Worm (Caenorhabditis elegans) whole organism, L4 larva: ENCODE data around the gene R09E10.13.
A peak's percentile ranks its signal among the peaks of the same experiment; 100 is the strongest.

Experiments used
- D1046.2 ChIP-seq: fragments of 200-800 bp; sonication (Bioruptor generic); IDR thresholded peaks from 2 replicates; pipeline ENCODE4 v1.3.6; 2022; ENCODE audit warnings: missing genetic modification characterization, missing compliant biosample characterization
- F26F4.8 ChIP-seq: fragments of 200-800 bp; sonication (Bioruptor generic); conservative IDR thresholded peaks from 2 replicates; pipeline ENCODE4 v1.3.6; 2022; ENCODE audit warnings: missing genetic modification characterization, missing compliant biosample characterization
- R02D3.7 ChIP-seq: fragments of 150-350 bp; sonication (generic microtip); optimal IDR thresholded peaks from 3 replicates; lab custom pipeline; 2014; ENCODE audit warnings: missing biosample characterization, missing genetic modification characterization
- T26A8.4 ChIP-seq: fragments of 200-800 bp; sonication (Bioruptor generic); IDR thresholded peaks from 2 replicates; pipeline ENCODE4 v1.3.6; 2022; ENCODE audit warnings: missing genetic modification characterization, missing compliant biosample characterization
- Y105C5A.15 ChIP-seq: fragments of 200-800 bp; sonication (Bioruptor generic); IDR thresholded peaks from 2 replicates; pipeline ENCODE4 v1.3.6; 2022; ENCODE audit warnings: missing genetic modification characterization, missing compliant biosample characterization
- Y75B8A.6 ChIP-seq: fragments of 200-800 bp; sonication (Bioruptor generic); IDR thresholded peaks from 2 replicates; pipeline ENCODE4 v1.3.6; 2022; ENCODE audit warnings: missing genetic modification reagents, missing genetic modification characterization, missing compliant biosample characterization
- ZK337.2 ChIP-seq: fragments of 200-800 bp; sonication (Bioruptor generic); IDR thresholded peaks from 2 replicates; pipeline ENCODE4 v1.3.6; 2022; ENCODE audit warnings: missing genetic modification reagents, missing genetic modification characterization, missing compliant biosample characterization
- aha-1 ChIP-seq: fragments of 150-350 bp; peaks from one replicate; lab custom pipeline; 2014; ENCODE audit warnings: missing biosample characterization, missing genetic modification characterization
- ceh-28 ChIP-seq: fragments of 150-350 bp; optimal IDR thresholded peaks from 2 replicates; lab custom pipeline; 2014; ENCODE audit warnings: missing biosample characterization, missing genetic modification reagents, missing genetic modification characterization
- ceh-82 ChIP-seq: sonication (generic microtip); optimal IDR thresholded peaks from 2 replicates; lab custom pipeline; 2017; ENCODE audit warnings: missing biosample characterization, missing genetic modification characterization
- ctbp-1 ChIP-seq: fragments of 200-800 bp; sonication (Bioruptor generic); IDR thresholded peaks from 2 replicates; pipeline ENCODE4 v1.3.6; 2022; ENCODE audit warnings: missing genetic modification reagents, missing genetic modification characterization, missing compliant biosample characterization
- daf-19 ChIP-seq: fragments of 200-800 bp; sonication (Bioruptor generic); conservative IDR thresholded peaks from 2 replicates; pipeline ENCODE4 v1.3.6; 2022; ENCODE audit warnings: missing genetic modification characterization, missing compliant biosample characterization
- daf-8 ChIP-seq: fragments of 200-800 bp; sonication (Bioruptor generic); IDR thresholded peaks from 2 replicates; pipeline ENCODE4 v1.3.6; 2022; ENCODE audit warnings: missing genetic modification characterization, missing compliant biosample characterization
- dmd-6 ChIP-seq: fragments of 200-800 bp; sonication (Bioruptor generic); IDR thresholded peaks from 2 replicates; pipeline ENCODE4 v1.3.6; 2022; ENCODE audit warnings: missing genetic modification reagents, missing genetic modification characterization, missing compliant biosample characterization
- dmd-9 ChIP-seq: fragments of 200-800 bp; sonication (Bioruptor generic); IDR thresholded peaks from 2 replicates; pipeline ENCODE4 v1.3.6; 2022; ENCODE audit warnings: missing genetic modification reagents, missing genetic modification characterization, missing compliant biosample characterization
- dpl-1 ChIP-seq: fragments of 150-350 bp; optimal IDR thresholded peaks from 2 replicates; lab custom pipeline; 2014; ENCODE audit warnings: missing biosample characterization, missing genetic modification reagents, missing genetic modification characterization
- duxl-1 ChIP-seq: sonication (generic microtip); optimal IDR thresholded peaks from 2 replicates; lab custom pipeline; 2016; ENCODE audit warnings: mild to moderate bottlenecking, missing genetic modification characterization, moderate library complexity, missing compliant biosample characterization; ENCODE audit not compliant: poor library complexity
- dve-1 ChIP-seq: sonication (generic microtip); optimal IDR thresholded peaks from 2 replicates; lab custom pipeline; 2017; ENCODE audit warnings: antibody characterized with exemption, mild to moderate bottlenecking, missing genetic modification characterization, missing compliant biosample characterization; ENCODE audit not compliant: insufficient read depth
- egl-27 ChIP-seq: sonication (generic microtip); optimal IDR thresholded peaks from 3 replicates; lab custom pipeline; 2017; ENCODE audit warnings: missing biosample characterization, missing genetic modification reagents, missing genetic modification characterization
- egl-43 ChIP-seq: fragments of 200-800 bp; sonication (Bioruptor generic); IDR thresholded peaks from 2 replicates; pipeline ENCODE4 v1.3.6; 2022; ENCODE audit warnings: missing genetic modification reagents, missing genetic modification characterization, missing compliant biosample characterization
- fos-1 ChIP-seq: fragments of 150-350 bp; optimal IDR thresholded peaks from 2 replicates; lab custom pipeline; 2014; ENCODE audit warnings: missing biosample characterization, missing genetic modification characterization
- gei-8 ChIP-seq: fragments of 200-800 bp; sonication (Bioruptor generic); optimal IDR thresholded peaks from 2 replicates; lab custom pipeline; 2018; ENCODE audit warnings: mild to moderate bottlenecking, missing genetic modification characterization, missing compliant biosample characterization
- jun-1 ChIP-seq: fragments of 150-350 bp; optimal IDR thresholded peaks from 2 replicates; lab custom pipeline; 2014; ENCODE audit warnings: missing biosample characterization, missing genetic modification reagents, missing genetic modification characterization
- lim-7 ChIP-seq: fragments of 200-800 bp; sonication (Bioruptor generic); IDR thresholded peaks from 2 replicates; pipeline ENCODE4 v1.3.6; 2022; ENCODE audit warnings: missing genetic modification characterization, missing compliant biosample characterization
- lin-38 ChIP-seq: fragments of 200-800 bp; sonication (Bioruptor generic); IDR thresholded peaks from 2 replicates; pipeline ENCODE4 v1.3.6; 2022; ENCODE audit warnings: missing genetic modification reagents, missing genetic modification characterization, missing compliant biosample characterization
- lir-3 ChIP-seq: sonication (generic microtip); optimal IDR thresholded peaks from 2 replicates; lab custom pipeline; 2016; ENCODE audit warnings: mild to moderate bottlenecking, missing genetic modification characterization, missing compliant biosample characterization
- madf-9 ChIP-seq: fragments of 200-800 bp; sonication (Bioruptor generic); conservative IDR thresholded peaks from 2 replicates; pipeline ENCODE4 v1.3.6; 2022; ENCODE audit warnings: missing genetic modification reagents, missing genetic modification characterization, missing compliant biosample characterization
- mdt-29 ChIP-seq: fragments of 200-800 bp; sonication (Bioruptor generic); IDR thresholded peaks from 2 replicates; pipeline ENCODE4 v1.3.6; 2022; ENCODE audit warnings: missing genetic modification reagents, missing genetic modification characterization, missing compliant biosample characterization
- mes-2 ChIP-seq: sonication (generic microtip); optimal IDR thresholded peaks from 2 replicates; lab custom pipeline; 2016; ENCODE audit warnings: missing genotype, mild to moderate bottlenecking, missing genetic modification characterization, missing compliant biosample characterization; ENCODE audit not compliant: poor library complexity, severe bottlenecking
- mxl-2 ChIP-seq: fragments of 200-800 bp; sonication (Bioruptor generic); conservative IDR thresholded peaks from 2 replicates; pipeline ENCODE4 v1.3.6; 2022; ENCODE audit warnings: missing genetic modification reagents, missing genetic modification characterization, missing compliant biosample characterization
- nhr-102 ChIP-seq: sonication (generic microtip); optimal IDR thresholded peaks from 2 replicates; lab custom pipeline; 2016; ENCODE audit warnings: mild to moderate bottlenecking, missing genetic modification characterization, moderate library complexity, missing compliant biosample characterization
- nhr-11 ChIP-seq: fragments of 150-350 bp; optimal IDR thresholded peaks from 2 replicates; lab custom pipeline; 2014; ENCODE audit warnings: missing biosample characterization, missing genetic modification characterization
- nhr-41 ChIP-seq: fragments of 200-800 bp; sonication (Bioruptor generic); IDR thresholded peaks from 2 replicates; pipeline ENCODE4 v1.3.6; 2022; ENCODE audit warnings: missing genetic modification reagents, missing genetic modification characterization, missing compliant biosample characterization
- nhr-42 ChIP-seq: fragments of 200-800 bp; sonication (Bioruptor generic); IDR thresholded peaks from 2 replicates; pipeline ENCODE4 v1.3.6; 2022; ENCODE audit warnings: missing genetic modification characterization, missing compliant biosample characterization
- pha-4 ChIP-seq, 2 experiments: fragments of 150-350 bp in 1 of 2; fragments of 200-800 bp in 1 of 2; sonication (Bioruptor generic) in 1 of 2; IDR thresholded peaks in 1 of 2; optimal IDR thresholded peaks in 1 of 2; 2 replicates each; pipeline versions ENCODE4 v1.3.6 to Lab custom; 2014 to 2022; ENCODE audit warnings: missing genetic modification characterization in 2 of 2, missing genetic modification reagents in 2 of 2, missing biosample characterization in 1 of 2, missing compliant biosample characterization in 1 of 2
- pqm-1 ChIP-seq: sonication (generic microtip); optimal IDR thresholded peaks from 2 replicates; lab custom pipeline; 2017; ENCODE audit warnings: missing biosample characterization, missing genetic modification characterization
- rbr-2 ChIP-seq: sonication (generic microtip); optimal IDR thresholded peaks from 2 replicates; lab custom pipeline; 2016; ENCODE audit warnings: missing genotype, missing genetic modification characterization, missing compliant biosample characterization
- saeg-2 ChIP-seq: fragments of 200-800 bp; sonication (Bioruptor generic); IDR thresholded peaks from 2 replicates; pipeline ENCODE4 v1.3.6; 2022; ENCODE audit warnings: missing genetic modification reagents, missing genetic modification characterization, missing compliant biosample characterization
- skn-1 ChIP-seq: fragments of 150-350 bp; optimal IDR thresholded peaks from 2 replicates; lab custom pipeline; 2014; ENCODE audit warnings: missing biosample characterization, missing genetic modification characterization
- snpc-4 ChIP-seq: fragments of 150-350 bp; optimal IDR thresholded peaks from 2 replicates; lab custom pipeline; 2014; ENCODE audit warnings: missing biosample characterization, missing genetic modification characterization
- spr-3 ChIP-seq: fragments of 200-800 bp; sonication (Bioruptor generic); optimal IDR thresholded peaks from 2 replicates; lab custom pipeline; 2018; ENCODE audit warnings: mild to moderate bottlenecking, missing genetic modification characterization, missing compliant biosample characterization
- tag-97 ChIP-seq: fragments of 200-800 bp; sonication (Bioruptor generic); IDR thresholded peaks from 2 replicates; pipeline ENCODE4 v1.3.6; 2022; ENCODE audit warnings: missing genetic modification characterization, missing compliant biosample characterization
- tra-1 ChIP-seq: fragments of 200-800 bp; sonication (Bioruptor generic); IDR thresholded peaks from 2 replicates; pipeline ENCODE4 v1.3.6; 2022; ENCODE audit warnings: missing genetic modification reagents, missing genetic modification characterization, missing compliant biosample characterization
- unc-39 ChIP-seq: sonication (generic microtip); optimal IDR thresholded peaks from 2 replicates; lab custom pipeline; 2017; ENCODE audit warnings: missing biosample characterization, missing genetic modification characterization
- unc-62 ChIP-seq, 3 experiments: fragments of 150-350 bp in 1 of 3; sonication (generic microtip); optimal IDR thresholded peaks in 2 of 3; peaks in 1 of 3; 1 replicate in 1 of 3; 2 replicates in 2 of 3; lab custom pipeline; 2014 to 2017; ENCODE audit warnings: missing biosample characterization in 3 of 3, missing genetic modification characterization in 3 of 3, missing genetic modification reagents in 3 of 3, missing genotype in 1 of 3
- vab-7 ChIP-seq: fragments of 200-800 bp; sonication (Bioruptor generic); IDR thresholded peaks from 2 replicates; pipeline ENCODE4 v1.3.6; 2022; ENCODE audit warnings: missing genetic modification reagents, missing genetic modification characterization, missing compliant biosample characterization
- zfp-2 ChIP-seq: sonication (generic microtip); optimal IDR thresholded peaks from 2 replicates; lab custom pipeline; 2016; ENCODE audit warnings: mild to moderate bottlenecking, missing genetic modification characterization, missing compliant biosample characterization
- ztf-11 ChIP-seq: fragments of 150-350 bp; optimal IDR thresholded peaks from 2 replicates; lab custom pipeline; 2014; ENCODE audit warnings: missing biosample characterization, missing genetic modification characterization

The R09E10.13 gene

DNA sequence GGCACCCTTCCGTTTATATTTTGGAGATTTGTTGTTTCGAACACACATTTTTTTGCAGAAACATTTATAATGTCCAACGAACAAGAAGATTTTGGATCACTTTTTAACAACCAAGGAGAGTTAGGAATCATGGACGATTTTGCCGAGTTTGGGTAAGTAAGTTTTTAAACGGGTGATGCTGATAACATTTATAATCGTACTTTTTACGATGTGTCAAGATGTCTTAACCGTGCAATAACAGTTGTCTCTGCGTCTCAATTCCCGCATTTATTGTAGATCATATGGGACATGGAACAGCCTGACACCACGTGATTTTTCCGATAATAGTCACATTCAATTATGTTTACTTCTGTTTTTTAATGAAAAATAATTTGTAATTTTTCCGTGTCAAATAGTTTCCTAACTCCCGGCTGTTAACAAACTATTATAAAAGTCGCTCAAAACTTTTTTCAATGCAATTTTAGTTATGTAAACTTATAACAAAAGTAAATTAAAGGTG, 44.3 kb downstream of the R09E10.13 start, which contains the start of gene daf-14 (continued):
- TF ChIP-seq Y75B8A.6 (no peak), R02D3.7 (tag; lab: Kevin White, UChicago) (no peak), egl-27 (tag; lab: Kevin White, UChicago) (no peak), daf-19 (GFP tag; lab: Robert Waterston, UW) (no peak), lim-7 (GFP tag; lab: Robert Waterston, UW) (no peak)

DNA sequence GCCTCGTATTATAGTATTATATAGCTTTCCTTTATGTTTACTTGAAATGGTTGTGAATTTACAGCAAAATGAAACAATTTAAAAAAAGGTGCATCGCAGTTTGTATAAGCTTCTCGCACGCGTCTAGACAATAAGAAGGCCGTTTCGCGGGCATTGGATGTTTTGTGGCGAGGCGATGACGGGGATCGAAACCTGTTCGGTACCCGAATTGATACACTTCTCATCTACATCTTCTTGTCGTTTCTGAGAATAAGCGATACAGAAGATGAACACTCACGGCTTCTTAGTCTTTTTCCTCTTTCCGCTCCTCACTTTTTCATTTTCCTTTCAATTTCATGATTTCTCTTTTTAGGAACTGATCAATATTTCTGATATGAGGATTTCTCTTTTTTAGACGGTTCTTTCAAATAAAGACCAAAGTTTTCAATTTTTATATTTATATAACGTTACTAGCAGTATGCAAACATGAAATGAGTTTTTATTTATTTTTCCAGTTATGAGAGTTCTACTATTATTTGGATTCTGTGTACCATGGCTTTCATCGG, 49.2 kb downstream of the R09E10.13 start, which contains the start of gene F01G10.10:
TSS of gene F01G10.10 (plus strand) at position 495 of the 545 bp plus-strand sequence.
- TF ChIP-seq spr-3 (no peak), rbr-2 (tag; lab: Kevin White, UChicago) (no peak), ztf-11 (tag; lab: Kevin White, UChicago) (no peak), mes-2 (tag; lab: Kevin White, UChicago) (peak; percentile 33), dve-1 (tag; lab: Kevin White, UChicago) (peak; percentile 6), lin-38 (GFP tag; lab: Robert Waterston, UW) (peak; percentile 48), F26F4.8 (GFP tag; lab: Robert Waterston, UW) (no peak), fos-1 (tag; lab: Kevin White, UChicago) (no peak), aha-1 (tag; lab: Kevin White, UChicago) (peak; percentile 2), nhr-42 (GFP tag; lab: Robert Waterston, UW) (no peak), duxl-1 (no peak), T26A8.4 (GFP tag; lab: Robert Waterston, UW) (peak; percentile 36; the same call in 1 of the 2 replicates), ceh-82 (no peak), nhr-102 (tag; lab: Kevin White, UChicago) (peak; percentile 25), unc-62 (GFP tag; optimal IDR thresholded peaks at IDR 0.05 in 1 of 2; lab: Kevin White, UChicago) (no peak), unc-62 (tag; optimal IDR thresholded peaks at IDR 0.05; lab: Kevin White, UChicago) (no peak), egl-43 (GFP tag; lab: Robert Waterston, UW) (peak; percentile 42; the same call in 1 of the 2 replicates), dpl-1 (GFP tag; lab: Kevin White, UChicago) (peak; percentile 5), dmd-6 (GFP tag; lab: Robert Waterston, UW) (no peak), tra-1 (GFP tag; lab: Robert Waterston, UW) (peak; percentile 41; the same call in 1 of the 2 replicates), lim-7 (GFP tag; lab: Robert Waterston, UW) (peak; percentile 57; the same call in 1 of the 2 replicates), vab-7 (GFP tag; lab: Robert Waterston, UW) (no peak), skn-1 (tag; lab: Kevin White, UChicago) (no peak), pha-4 (GFP tag; IDR thresholded peaks at IDR 0.05; lab: Robert Waterston, UW) (no peak; the same call in 1 of the 2 replicates), pha-4 (tag; optimal IDR thresholded peaks at IDR 0.05; lab: Kevin White, UChicago) (no peak), Y105C5A.15 (GFP tag; lab: Robert Waterston, UW) (no peak), tag-97 (GFP tag; lab: Robert Waterston, UW) (no peak), nhr-11 (no peak), egl-27 (tag; lab: Kevin White, UChicago) (no peak), madf-9 (GFP tag; lab: Robert Waterston, UW) (no peak), ceh-28 (tag; lab: Kevin White, UChicago) (no peak), D1046.2 (GFP tag; lab: Robert Waterston, UW) (no peak), mxl-2 (no peak), ZK337.2 (GFP tag; lab: Robert Waterston, UW) (no peak), ctbp-1 (GFP tag; lab: Robert Waterston, UW) (no peak), dmd-9 (GFP tag; lab: Robert Waterston, UW) (no peak), saeg-2 (GFP tag; lab: Robert Waterston, UW) (no peak), gei-8 (GFP tag; lab: Kevin White, UChicago) (no peak), daf-8 (GFP tag; lab: Robert Waterston, UW) (no peak), nhr-41 (no peak), mdt-29 (GFP tag; lab: Robert Waterston, UW) (no peak), jun-1 (tag; lab: Kevin White, UChicago) (no peak), unc-39 (tag; lab: Kevin White, UChicago) (no peak), lir-3 (tag; lab: Kevin White, UChicago) (no peak), snpc-4 (tag; lab: Kevin White, UChicago) (no peak), pqm-1 (tag; lab: Kevin White, UChicago) (no peak), zfp-2 (tag; lab: Kevin White, UChicago) (no peak)
